Worm (Caenorhabditis elegans) whole organism, L4 larva: ENCODE data around the gene ets-9.

Experiments used
- F49E8.2 ChIP-seq: sonication (generic microtip); optimal IDR thresholded peaks from 2 replicates; lab custom pipeline; 2016; ENCODE audit warnings: missing compliant biosample characterization, mild to moderate bottlenecking, missing genetic modification characterization, borderline replicate concordance
- T20F7.1 ChIP-seq: fragments of 200-800 bp; sonication (Bioruptor generic); optimal IDR thresholded peaks from 2 replicates; lab custom pipeline; 2018; ENCODE audit warnings: mild to moderate bottlenecking, missing genetic modification characterization, missing compliant biosample characterization
- T26A8.4 ChIP-seq: fragments of 200-800 bp; sonication (Bioruptor generic); IDR thresholded peaks from 2 replicates; pipeline ENCODE4 v1.3.6; 2022; ENCODE audit warnings: missing genetic modification characterization, missing compliant biosample characterization
- Y48G9A.11 ChIP-seq: fragments of 200-800 bp; sonication (Bioruptor generic); IDR thresholded peaks from 2 replicates; pipeline ENCODE4 v1.3.6; 2022; ENCODE audit warnings: missing genetic modification reagents, missing genetic modification characterization, missing compliant biosample characterization
- aha-1 ChIP-seq: fragments of 150-350 bp; peaks from one replicate; lab custom pipeline; 2014; ENCODE audit warnings: missing biosample characterization, missing genetic modification characterization
- aly-2 ChIP-seq: sonication (generic microtip); optimal IDR thresholded peaks from 2 replicates; lab custom pipeline; 2018; ENCODE audit warnings: missing biosample characterization, missing genetic modification characterization
- attf-4 ChIP-seq: sonication (generic microtip); optimal IDR thresholded peaks from 3 replicates; lab custom pipeline; 2017; ENCODE audit warnings: missing biosample characterization, missing genetic modification characterization
- ceh-20 ChIP-seq: fragments of 200-800 bp; sonication (Bioruptor generic); IDR thresholded peaks from 2 replicates; pipeline ENCODE4 v1.3.6; 2022; ENCODE audit warnings: missing genetic modification reagents, missing genetic modification characterization, missing compliant biosample characterization
- ceh-28 ChIP-seq: fragments of 150-350 bp; optimal IDR thresholded peaks from 2 replicates; lab custom pipeline; 2014; ENCODE audit warnings: missing biosample characterization, missing genetic modification reagents, missing genetic modification characterization
- ceh-32 ChIP-seq: sonication (generic microtip); optimal IDR thresholded peaks from 2 replicates; lab custom pipeline; 2016; ENCODE audit warnings: mild to moderate bottlenecking, missing genetic modification characterization, missing compliant biosample characterization; ENCODE audit not compliant: poor library complexity
- ceh-44 ChIP-seq: fragments of 200-800 bp; sonication (Bioruptor generic); IDR thresholded peaks from 2 replicates; pipeline ENCODE4 v1.3.6; 2022; ENCODE audit warnings: missing genetic modification reagents, missing genetic modification characterization, missing compliant biosample characterization
- ces-1 ChIP-seq: fragments of 150-350 bp; sonication (generic microtip); optimal IDR thresholded peaks from 4 replicates; lab custom pipeline; 2014; ENCODE audit warnings: missing biosample characterization, missing genetic modification reagents, missing genetic modification characterization
- daf-12 ChIP-seq: fragments of 150-350 bp; optimal IDR thresholded peaks from 2 replicates; lab custom pipeline; 2014; ENCODE audit warnings: missing biosample characterization, missing genetic modification reagents, missing genetic modification characterization
- daf-16 ChIP-seq, 3 experiments: sonication (generic microtip); optimal IDR thresholded peaks; 2 replicates each; lab custom pipeline; 2016 to 2017; ENCODE audit warnings: missing genetic modification characterization in 3 of 3, missing genetic modification reagents in 3 of 3, mild to moderate bottlenecking in 2 of 3, missing compliant biosample characterization in 2 of 3, missing biosample characterization in 1 of 3, moderate library complexity in 1 of 3
- dve-1 ChIP-seq: sonication (generic microtip); optimal IDR thresholded peaks from 2 replicates; lab custom pipeline; 2017; ENCODE audit warnings: antibody characterized with exemption, mild to moderate bottlenecking, missing genetic modification characterization, missing compliant biosample characterization; ENCODE audit not compliant: insufficient read depth
- egl-27 ChIP-seq: sonication (generic microtip); optimal IDR thresholded peaks from 3 replicates; lab custom pipeline; 2017; ENCODE audit warnings: missing biosample characterization, missing genetic modification reagents, missing genetic modification characterization
- egl-43 ChIP-seq: fragments of 200-800 bp; sonication (Bioruptor generic); IDR thresholded peaks from 2 replicates; pipeline ENCODE4 v1.3.6; 2022; ENCODE audit warnings: missing genetic modification reagents, missing genetic modification characterization, missing compliant biosample characterization
- gei-8 ChIP-seq: fragments of 200-800 bp; sonication (Bioruptor generic); optimal IDR thresholded peaks from 2 replicates; lab custom pipeline; 2018; ENCODE audit warnings: mild to moderate bottlenecking, missing genetic modification characterization, missing compliant biosample characterization
- hif-1 ChIP-seq, 2 experiments: sonication (generic microtip); optimal IDR thresholded peaks; 2 replicates each; lab custom pipeline; 2016 to 2017; ENCODE audit warnings: missing compliant biosample characterization in 2 of 2, missing genetic modification characterization in 2 of 2, missing genetic modification reagents in 2 of 2, missing genotype in 2 of 2, mild to moderate bottlenecking in 1 of 2
- hlh-11 ChIP-seq: fragments of 200-800 bp; sonication (Bioruptor generic); optimal IDR thresholded peaks from 2 replicates; lab custom pipeline; 2018; ENCODE audit warnings: mild to moderate bottlenecking, missing genetic modification characterization, missing compliant biosample characterization
- lim-7 ChIP-seq: fragments of 200-800 bp; sonication (Bioruptor generic); IDR thresholded peaks from 2 replicates; pipeline ENCODE4 v1.3.6; 2022; ENCODE audit warnings: missing genetic modification characterization, missing compliant biosample characterization
- lin-1 ChIP-seq: fragments of 200-800 bp; sonication (Bioruptor generic); IDR thresholded peaks from 2 replicates; pipeline ENCODE4 v1.3.6; 2022; ENCODE audit warnings: missing genetic modification reagents, missing genetic modification characterization, missing compliant biosample characterization
- lin-15B ChIP-seq: fragments of 150-350 bp; sonication (generic microtip); optimal IDR thresholded peaks from 3 replicates; lab custom pipeline; 2014; ENCODE audit warnings: missing biosample characterization, missing genetic modification characterization
- lin-38 ChIP-seq: fragments of 200-800 bp; sonication (Bioruptor generic); IDR thresholded peaks from 2 replicates; pipeline ENCODE4 v1.3.6; 2022; ENCODE audit warnings: missing genetic modification reagents, missing genetic modification characterization, missing compliant biosample characterization
- lin-39 ChIP-seq: fragments of 150-350 bp; optimal IDR thresholded peaks from 2 replicates; lab custom pipeline; 2014; ENCODE audit warnings: missing biosample characterization, missing genetic modification reagents, missing genetic modification characterization
- lsy-2 ChIP-seq, 2 experiments: fragments of 150-350 bp in 1 of 2; sonication (generic microtip) in 1 of 2; optimal IDR thresholded peaks; 2 replicates each; lab custom pipeline; 2014 to 2017; ENCODE audit warnings: missing biosample characterization in 2 of 2, missing genetic modification characterization in 2 of 2
- madf-9 ChIP-seq: fragments of 200-800 bp; sonication (Bioruptor generic); conservative IDR thresholded peaks from 2 replicates; pipeline ENCODE4 v1.3.6; 2022; ENCODE audit warnings: missing genetic modification reagents, missing genetic modification characterization, missing compliant biosample characterization
- mdl-1 ChIP-seq, 2 experiments: fragments of 150-350 bp in 1 of 2; sonication (generic microtip) in 1 of 2; optimal IDR thresholded peaks; 2 replicates each; lab custom pipeline; 2014 to 2017; ENCODE audit warnings: missing biosample characterization in 2 of 2, missing genetic modification characterization in 2 of 2
- mdt-29 ChIP-seq: fragments of 200-800 bp; sonication (Bioruptor generic); IDR thresholded peaks from 2 replicates; pipeline ENCODE4 v1.3.6; 2022; ENCODE audit warnings: missing genetic modification reagents, missing genetic modification characterization, missing compliant biosample characterization
- mep-1 ChIP-seq: fragments of 150-350 bp; sonication (generic microtip); optimal IDR thresholded peaks from 3 replicates; lab custom pipeline; 2014; ENCODE audit warnings: missing biosample characterization, missing genetic modification characterization
- mxl-2 ChIP-seq: fragments of 200-800 bp; sonication (Bioruptor generic); conservative IDR thresholded peaks from 2 replicates; pipeline ENCODE4 v1.3.6; 2022; ENCODE audit warnings: missing genetic modification reagents, missing genetic modification characterization, missing compliant biosample characterization
- mxl-3 ChIP-seq: fragments of 200-800 bp; sonication (Bioruptor generic); optimal IDR thresholded peaks from 2 replicates; lab custom pipeline; 2018; ENCODE audit warnings: mild to moderate bottlenecking, missing genetic modification characterization, missing compliant biosample characterization
- nhr-11 ChIP-seq: fragments of 150-350 bp; optimal IDR thresholded peaks from 2 replicates; lab custom pipeline; 2014; ENCODE audit warnings: missing biosample characterization, missing genetic modification characterization
- nhr-111 ChIP-seq: fragments of 200-800 bp; sonication (Bioruptor generic); optimal IDR thresholded peaks from 2 replicates; lab custom pipeline; 2018; ENCODE audit warnings: mild to moderate bottlenecking, missing genetic modification characterization, missing compliant biosample characterization
- nhr-41 ChIP-seq: fragments of 200-800 bp; sonication (Bioruptor generic); IDR thresholded peaks from 2 replicates; pipeline ENCODE4 v1.3.6; 2022; ENCODE audit warnings: missing genetic modification reagents, missing genetic modification characterization, missing compliant biosample characterization
- nhr-77 ChIP-seq: fragments of 150-350 bp; optimal IDR thresholded peaks from 2 replicates; lab custom pipeline; 2014; ENCODE audit warnings: missing biosample characterization, missing genetic modification characterization
- pha-4 ChIP-seq, 2 experiments: fragments of 150-350 bp in 1 of 2; fragments of 200-800 bp in 1 of 2; sonication (Bioruptor generic) in 1 of 2; IDR thresholded peaks in 1 of 2; optimal IDR thresholded peaks in 1 of 2; 2 replicates each; pipeline versions ENCODE4 v1.3.6 to Lab custom; 2014 to 2022; ENCODE audit warnings: missing genetic modification characterization in 2 of 2, missing genetic modification reagents in 2 of 2, missing biosample characterization in 1 of 2, missing compliant biosample characterization in 1 of 2
- rbr-2 ChIP-seq: sonication (generic microtip); optimal IDR thresholded peaks from 2 replicates; lab custom pipeline; 2016; ENCODE audit warnings: missing genotype, missing genetic modification characterization, missing compliant biosample characterization
- sdz-12 ChIP-seq: fragments of 200-800 bp; sonication (Bioruptor generic); optimal IDR thresholded peaks from 2 replicates; lab custom pipeline; 2018; ENCODE audit warnings: mild to moderate bottlenecking, missing genetic modification characterization, missing compliant biosample characterization
- set-16 ChIP-seq: fragments of 200-800 bp; sonication (Bioruptor generic); IDR thresholded peaks from 2 replicates; pipeline ENCODE4 v1.3.6; 2022; ENCODE audit warnings: missing genetic modification reagents, missing genetic modification characterization, missing compliant biosample characterization
- skn-1 ChIP-seq: fragments of 150-350 bp; optimal IDR thresholded peaks from 2 replicates; lab custom pipeline; 2014; ENCODE audit warnings: missing biosample characterization, missing genetic modification characterization
- snpc-4 ChIP-seq: fragments of 150-350 bp; optimal IDR thresholded peaks from 2 replicates; lab custom pipeline; 2014; ENCODE audit warnings: missing biosample characterization, missing genetic modification characterization
- spr-1 ChIP-seq: sonication (generic microtip); optimal IDR thresholded peaks from 2 replicates; lab custom pipeline; 2016; ENCODE audit warnings: mild to moderate bottlenecking, missing genetic modification characterization, missing compliant biosample characterization
- spr-3 ChIP-seq: fragments of 200-800 bp; sonication (Bioruptor generic); optimal IDR thresholded peaks from 2 replicates; lab custom pipeline; 2018; ENCODE audit warnings: mild to moderate bottlenecking, missing genetic modification characterization, missing compliant biosample characterization
- tag-97 ChIP-seq: fragments of 200-800 bp; sonication (Bioruptor generic); IDR thresholded peaks from 2 replicates; pipeline ENCODE4 v1.3.6; 2022; ENCODE audit warnings: missing genetic modification characterization, missing compliant biosample characterization
- tra-1 ChIP-seq: fragments of 200-800 bp; sonication (Bioruptor generic); IDR thresholded peaks from 2 replicates; pipeline ENCODE4 v1.3.6; 2022; ENCODE audit warnings: missing genetic modification reagents, missing genetic modification characterization, missing compliant biosample characterization
- unc-130 ChIP-seq: sonication (generic microtip); optimal IDR thresholded peaks from 2 replicates; lab custom pipeline; 2016; ENCODE audit warnings: missing genetic modification reagents, missing genetic modification characterization, missing compliant biosample characterization
- unc-62 ChIP-seq, 3 experiments: fragments of 150-350 bp in 1 of 3; sonication (generic microtip); optimal IDR thresholded peaks in 2 of 3; peaks in 1 of 3; 1 replicate in 1 of 3; 2 replicates in 2 of 3; lab custom pipeline; 2014 to 2017; ENCODE audit warnings: missing biosample characterization in 3 of 3, missing genetic modification characterization in 3 of 3, missing genetic modification reagents in 3 of 3, missing genotype in 1 of 3
- zfp-2 ChIP-seq: sonication (generic microtip); optimal IDR thresholded peaks from 2 replicates; lab custom pipeline; 2016; ENCODE audit warnings: mild to moderate bottlenecking, missing genetic modification characterization, missing compliant biosample characterization

The ets-9 gene

DNA sequence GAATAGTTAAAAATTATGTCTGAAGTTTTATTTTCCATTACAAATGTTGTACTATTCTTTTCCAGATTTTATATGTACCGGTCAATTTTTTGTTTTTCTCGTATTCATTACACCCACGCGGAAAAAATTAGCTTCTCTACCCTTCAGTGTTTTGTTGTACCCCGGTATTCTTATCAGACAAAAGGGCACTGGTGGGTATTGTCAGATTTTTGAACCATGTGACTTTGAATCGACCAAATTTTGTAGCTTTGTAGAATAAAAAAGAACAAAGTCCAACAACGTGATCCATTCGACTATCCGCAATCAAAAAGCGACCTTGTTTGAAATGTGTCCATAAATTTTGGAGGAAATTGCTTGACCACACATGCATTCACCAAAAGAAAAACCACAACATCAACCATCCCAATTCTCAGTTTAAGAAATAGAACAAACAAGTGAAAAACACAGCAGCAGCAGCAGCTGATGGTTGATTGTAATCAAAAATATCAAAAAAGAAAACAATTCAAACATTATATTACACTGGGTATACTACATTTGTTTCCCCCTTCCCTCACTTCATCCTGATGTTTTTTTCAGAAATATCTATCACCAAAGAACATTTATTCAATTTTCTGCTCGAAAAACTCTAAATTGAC, 34.9 kb upstream of the ets-9 start (continued):
- no peak for TF ChIP-seq tag-97 (GFP tag; lab: Robert Waterston, UW)
- no peak for TF ChIP-seq egl-27 (tag; lab: Kevin White, UChicago)
- no peak for TF ChIP-seq tra-1 (GFP tag; lab: Robert Waterston, UW)
- peak; percentile 13 for TF ChIP-seq mep-1 (tag; lab: Kevin White, UChicago)
- no peak for TF ChIP-seq nhr-41
- no peak for TF ChIP-seq ceh-20 (GFP tag; lab: Robert Waterston, UW)
- no peak for TF ChIP-seq attf-4 (tag; lab: Kevin White, UChicago)
- TF ChIP-seq lsy-2 (tag; optimal IDR thresholded peaks at IDR 0.05; lab: Kevin White, UChicago) = no peak
- no peak for TF ChIP-seq mxl-2
- no peak for TF ChIP-seq daf-12
- no peak for TF ChIP-seq aly-2 (tag; lab: Kevin White, UChicago)
- TF ChIP-seq spr-3 (GFP tag; lab: Kevin White, UChicago) = no peak
- no peak for TF ChIP-seq hif-1 (tag; optimal IDR thresholded peaks at IDR 0.05; lab: Kevin White, UChicago)
- TF ChIP-seq F49E8.2 = no peak
- TF ChIP-seq lin-38 (GFP tag; lab: Robert Waterston, UW) = no peak
- no peak for TF ChIP-seq ceh-32
- no peak for TF ChIP-seq T26A8.4 (GFP tag; lab: Robert Waterston, UW)
- peak in 1 of 2 experiments; percentile 78 for TF ChIP-seq unc-62 (GFP tag; optimal IDR thresholded peaks at IDR 0.05 in 1 of 2; lab: Kevin White, UChicago)
- no peak for TF ChIP-seq unc-62 (tag; optimal IDR thresholded peaks at IDR 0.05; lab: Kevin White, UChicago)
- no peak for TF ChIP-seq gei-8
- no peak for TF ChIP-seq skn-1
- no peak for TF ChIP-seq T20F7.1 (GFP tag; lab: Kevin White, UChicago)
- no peak for TF ChIP-seq zfp-2
- no peak for TF ChIP-seq pha-4 (GFP tag; IDR thresholded peaks at IDR 0.05; lab: Robert Waterston, UW)
- TF ChIP-seq pha-4 (tag; optimal IDR thresholded peaks at IDR 0.05; lab: Kevin White, UChicago) = no peak
- peak; percentile 25 for TF ChIP-seq hlh-11 (tag; lab: Kevin White, UChicago)
- TF ChIP-seq mdt-29 = peak; percentile 50; the same call in 1 of the 2 replicates
- TF ChIP-seq aha-1 (tag; lab: Kevin White, UChicago) = no peak
- TF ChIP-seq lin-39 (tag; lab: Kevin White, UChicago) = no peak
- TF ChIP-seq ces-1 (GFP tag; lab: Kevin White, UChicago) = no peak
- no peak for TF ChIP-seq unc-130 (GFP tag; lab: Kevin White, UChicago)
- no peak for TF ChIP-seq snpc-4 (tag; lab: Kevin White, UChicago)
- TF ChIP-seq mxl-3 (GFP tag; lab: Kevin White, UChicago) = no peak
- TF ChIP-seq daf-16 (GFP tag; optimal IDR thresholded peaks at IDR 0.05; lab: Kevin White, UChicago) = peak in 1 of 2 experiments; percentile 85
- peak; percentile 71 for TF ChIP-seq daf-16 (tag; optimal IDR thresholded peaks at IDR 0.05; lab: Kevin White, UChicago)
- TF ChIP-seq spr-1 (tag; lab: Kevin White, UChicago) = no peak
- TF ChIP-seq Y48G9A.11 (GFP tag; lab: Robert Waterston, UW) = no peak
- peak; percentile 48 for TF ChIP-seq nhr-77 (tag; lab: Kevin White, UChicago)
- no peak for TF ChIP-seq egl-43 (GFP tag; lab: Robert Waterston, UW)
- no peak for TF ChIP-seq lin-1 (GFP tag; lab: Robert Waterston, UW)
- no peak for TF ChIP-seq ceh-28
- no peak for TF ChIP-seq lin-15B (tag; lab: Kevin White, UChicago)
- TF ChIP-seq ceh-44 (GFP tag; lab: Robert Waterston, UW) = no peak
- TF ChIP-seq nhr-111 = no peak
- TF ChIP-seq madf-9 = no peak
- no peak for TF ChIP-seq set-16 (GFP tag; lab: Robert Waterston, UW)
- TF ChIP-seq rbr-2 (tag; lab: Kevin White, UChicago) = no peak
- TF ChIP-seq nhr-11 = peak; percentile 2
- peak; percentile 77 for TF ChIP-seq dve-1 (tag; lab: Kevin White, UChicago)
- peak in 1 of 2 experiments; percentile 64 for TF ChIP-seq mdl-1 (tag; optimal IDR thresholded peaks at IDR 0.05; lab: Kevin White, UChicago)
- no peak for TF ChIP-seq lim-7
- TF ChIP-seq sdz-12 (GFP tag; lab: Kevin White, UChicago) = no peak
